Worm (Caenorhabditis elegans): Measurements from ENCODE around the gene txbp-3.
"Not testable (repeated sequence)": the region's sequence is repeated elsewhere in the genome, so short reads cannot be mapped to it uniquely, and the experiment has no call there.

txbp-3 gene

DNA sequence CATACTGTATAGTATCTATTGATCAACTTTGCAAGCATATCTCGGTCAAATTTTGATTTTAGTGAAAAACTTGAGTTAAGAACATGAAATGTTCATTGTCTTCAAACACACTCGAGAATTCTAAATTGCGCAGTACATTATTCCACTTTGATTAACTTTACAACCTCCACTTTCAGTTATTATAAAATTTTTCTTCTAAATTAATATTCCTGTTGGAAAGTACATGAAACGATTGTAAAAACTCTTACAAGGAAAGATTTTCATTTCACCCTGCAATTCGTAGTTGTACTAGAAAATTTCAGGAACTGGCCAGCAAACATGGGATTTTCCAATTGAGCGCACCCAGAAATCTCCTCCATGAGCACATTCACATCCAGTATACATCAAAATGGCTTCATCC, 2.5 kb downstream of the txbp-3 start, which contains the start of gene C45G9.14:
TSS of gene C45G9.14 (plus strand) at position 301 of the 400 bp plus-strand sequence.
- no peak for TF ChIP-seq ZK546.5 (tag; optimal IDR thresholded peaks at IDR 0.05)
- TF ChIP-seq skn-1 (tag; optimal IDR thresholded peaks at IDR 0.05), result no peak
- TF ChIP-seq ceh-82 (tag; optimal IDR thresholded peaks at IDR 0.05), result no peak
- TF ChIP-seq sma-9 (GFP tag; optimal IDR thresholded peaks at IDR 0.05), result no peak
- TF ChIP-seq sma-9 (tag; optimal IDR thresholded peaks at IDR 0.05), result no peak
- no peak for TF ChIP-seq Y55F3AM.14 (GFP tag; optimal IDR thresholded peaks at IDR 0.05)
- TF ChIP-seq nhr-11 (tag; optimal IDR thresholded peaks at IDR 0.05), result no peak
- no peak for TF ChIP-seq snpc-4 (tag; optimal IDR thresholded peaks at IDR 0.05)
- TF ChIP-seq fos-1 (tag; optimal IDR thresholded peaks at IDR 0.05), result no peak
- no peak for TF ChIP-seq ama-1 (optimal IDR thresholded peaks at IDR 0.05)
- no peak for TF ChIP-seq C34F6.9 (tag; optimal IDR thresholded peaks at IDR 0.05)
- no peak for TF ChIP-seq nhr-10 (tag; optimal IDR thresholded peaks at IDR 0.05)
- no peak for TF ChIP-seq lin-39 (tag; optimal IDR thresholded peaks at IDR 0.05)
- TF ChIP-seq elt-1 (tag; optimal IDR thresholded peaks at IDR 0.05), result no peak

ce11 chrIII:5042112-5042511, 5.1 kb downstream of the txbp-3 start, which contains the start of gene nlp-43:
nlp-43 (plus strand) TSS chrIII:5042412.
- TF ChIP-seq nhr-10 (tag; optimal IDR thresholded peaks at IDR 0.05) (no peak), unc-55 (GFP tag; optimal IDR thresholded peaks at IDR 0.05) (no peak), Y55F3AM.14 (GFP tag; optimal IDR thresholded peaks at IDR 0.05) (no peak), aly-2 (tag; optimal IDR thresholded peaks at IDR 0.05) (no peak), lin-13 (GFP tag; optimal IDR thresholded peaks at IDR 0.05) (no peak), mab-5 (tag; optimal IDR thresholded peaks at IDR 0.05) (no peak), lin-11 (tag; optimal IDR thresholded peaks at IDR 0.05) (no peak), mdl-1 (tag; optimal IDR thresholded peaks at IDR 0.05) (no peak), fos-1 (tag; optimal IDR thresholded peaks at IDR 0.05) (no peak), sma-9 (GFP tag; optimal IDR thresholded peaks at IDR 0.05) (no peak), sma-9 (tag; optimal IDR thresholded peaks at IDR 0.05) (no peak), nhr-77 (tag; optimal IDR thresholded peaks at IDR 0.05) (no peak), unc-62 (GFP tag; optimal IDR thresholded peaks at IDR 0.05) (no peak), skn-1 (tag; optimal IDR thresholded peaks at IDR 0.05) (no peak)

ce11 chrIII:5036158-5036557, 11.1 kb downstream of the txbp-3 start, which contains the start of gene C45G9.6:
C45G9.6 (plus strand) TSS chrIII:5036458.
- TF ChIP-seq alr-1 (tag; optimal IDR thresholded peaks at IDR 0.05) (no peak), skn-1 (tag; optimal IDR thresholded peaks at IDR 0.05) (no peak), ceh-82 (tag; optimal IDR thresholded peaks at IDR 0.05) (no peak), R02D3.7 (tag; optimal IDR thresholded peaks at IDR 0.05) (no peak), ztf-11 (tag; optimal IDR thresholded peaks at IDR 0.05) (no peak), sma-9 (GFP tag; optimal IDR thresholded peaks at IDR 0.05) (no peak), sma-9 (tag; optimal IDR thresholded peaks at IDR 0.05) (no peak), nhr-12 (tag; optimal IDR thresholded peaks at IDR 0.05) (no peak), nhr-6 (tag; optimal IDR thresholded peaks at IDR 0.05) (no peak), nhr-129 (tag; optimal IDR thresholded peaks at IDR 0.05) (no peak), lsy-2 (tag; optimal IDR thresholded peaks at IDR 0.05) (no peak), sem-4 (tag; optimal IDR thresholded peaks at IDR 0.05) (no peak), C34F6.9 (tag; optimal IDR thresholded peaks at IDR 0.05) (no peak), nhr-23 (tag; optimal IDR thresholded peaks at IDR 0.05) (no peak), ZK546.5 (tag; optimal IDR thresholded peaks at IDR 0.05) (no peak), dmd-4 (tag; optimal IDR thresholded peaks at IDR 0.05) (no peak), elt-1 (tag; optimal IDR thresholded peaks at IDR 0.05) (no peak), ceh-16 (tag; optimal IDR thresholded peaks at IDR 0.05) (no peak), nhr-21 (tag; optimal IDR thresholded peaks at IDR 0.05) (no peak)

DNA sequence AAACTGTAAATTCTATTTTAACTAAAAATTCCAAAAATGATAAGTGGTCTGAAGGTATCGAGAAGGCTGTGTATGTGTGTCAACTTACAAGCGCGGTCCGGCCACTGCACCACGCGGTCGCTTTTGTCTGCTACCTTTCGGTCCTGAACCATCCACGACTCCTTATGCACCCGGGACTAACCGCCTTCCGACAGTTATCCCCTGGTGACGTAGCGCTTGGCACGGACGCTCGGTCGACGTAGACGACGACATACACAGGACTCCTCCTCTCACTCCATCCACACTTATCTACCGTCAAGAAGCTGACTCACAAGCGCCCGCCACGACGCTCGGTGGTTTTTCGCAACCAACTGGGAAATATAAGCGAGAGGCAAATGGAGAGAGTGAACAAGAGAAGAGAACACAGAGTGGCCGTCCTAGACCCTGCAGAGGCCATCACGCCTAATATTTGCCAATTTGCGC, 15.9 kb downstream of the txbp-3 start:
- TF ChIP-seq crh-2 (tag; optimal IDR thresholded peaks at IDR 0.05), result peak; percentile 77
- peak in 1 of 2 experiments; percentile 43 for TF ChIP-seq mdl-1 (tag; optimal IDR thresholded peaks at IDR 0.05)
- peak; percentile 76 for TF ChIP-seq lin-13 (GFP tag; optimal IDR thresholded peaks at IDR 0.05)
- peak; percentile 30 for TF ChIP-seq C34F6.9 (tag; optimal IDR thresholded peaks at IDR 0.05)
- TF ChIP-seq unc-55 (GFP tag; optimal IDR thresholded peaks at IDR 0.05), result peak; percentile 45
- TF ChIP-seq nhr-25 (tag; optimal IDR thresholded peaks at IDR 0.05), result peak; percentile 50
- peak; percentile 50 for TF ChIP-seq sma-9 (GFP tag; optimal IDR thresholded peaks at IDR 0.05)
- TF ChIP-seq sma-9 (tag; optimal IDR thresholded peaks at IDR 0.05), result not testable (repeated sequence)
- peak; percentile 75 for TF ChIP-seq sma-3 (GFP tag; optimal IDR thresholded peaks at IDR 0.05)
- peak; percentile 24 for TF ChIP-seq egl-27 (tag; optimal IDR thresholded peaks at IDR 0.05)
- TF ChIP-seq F13H6.1 (tag; optimal IDR thresholded peaks at IDR 0.05), result peak; percentile 89
- peak; percentile 70 for TF ChIP-seq Y55F3AM.14 (GFP tag; optimal IDR thresholded peaks at IDR 0.05)
- peak; percentile 27 for TF ChIP-seq snpc-4 (tag; optimal IDR thresholded peaks at IDR 0.05)
- TF ChIP-seq lin-11 (tag; optimal IDR thresholded peaks at IDR 0.05), result peak; percentile 49
- TF ChIP-seq sem-4 (tag; optimal IDR thresholded peaks at IDR 0.05), result peak; percentile 47
- TF ChIP-seq fos-1 (tag; optimal IDR thresholded peaks at IDR 0.05), result peak; percentile 88
- peak; percentile 66 to 72 for TF ChIP-seq lsy-2 (tag; optimal IDR thresholded peaks at IDR 0.05)
- TF ChIP-seq ztf-4 (tag; optimal IDR thresholded peaks at IDR 0.05), result peak; percentile 28
- peak; percentile 77 for TF ChIP-seq nhr-21 (tag; optimal IDR thresholded peaks at IDR 0.05)
- TF ChIP-seq nhr-129 (tag; optimal IDR thresholded peaks at IDR 0.05), result peak; percentile 49
- TF ChIP-seq mab-5 (tag; optimal IDR thresholded peaks at IDR 0.05), result peak; percentile 7
- TF ChIP-seq gmeb-1 (tag; optimal IDR thresholded peaks at IDR 0.05), result peak; percentile 47
